Worm (Caenorhabditis elegans): ENCODE measurements around the gene pfd-4.

The pfd-4 gene

ce11 chrIV:11304970-11305369 lies 10.0 kb upstream of the pfd-4 start:
- TF ChIP-seq ceh-24 (tag; optimal IDR thresholded peaks at IDR 0.05), result no peak
- no peak for TF ChIP-seq sox-4 (tag; optimal IDR thresholded peaks at IDR 0.05)
- TF ChIP-seq pros-1 (tag; optimal IDR thresholded peaks at IDR 0.05), result no peak
- no peak for TF ChIP-seq ceh-34 (tag; optimal IDR thresholded peaks at IDR 0.05)
- no peak for TF ChIP-seq pag-3 (tag; optimal IDR thresholded peaks at IDR 0.05; ENCODE audit: borderline replicate concordance)
- no peak for TF ChIP-seq pat-9 (tag; optimal IDR thresholded peaks at IDR 0.05)
- no peak for TF ChIP-seq elt-4 (tag; optimal IDR thresholded peaks at IDR 0.05)
- no peak for TF ChIP-seq ttx-3 (tag; optimal IDR thresholded peaks at IDR 0.05)
- TF ChIP-seq fkh-6 (tag; optimal IDR thresholded peaks at IDR 0.05), result no peak
- TF ChIP-seq ceh-45 (GFP tag; IDR thresholded peaks at IDR 0.05), result no peak
- TF ChIP-seq ahr-1 (tag; optimal IDR thresholded peaks at IDR 0.05), result no peak
- no peak for TF ChIP-seq npax-4 (tag; optimal IDR thresholded peaks at IDR 0.05)
- TF ChIP-seq ceh-6 (GFP tag; optimal IDR thresholded peaks at IDR 0.05), result no peak
- TF ChIP-seq zip-5 (tag; optimal IDR thresholded peaks at IDR 0.05), result no peak
- TF ChIP-seq ceh-22 (tag; optimal IDR thresholded peaks at IDR 0.05), result no peak
- no peak for TF ChIP-seq che-1 (tag; optimal IDR thresholded peaks at IDR 0.05)
- no peak for TF ChIP-seq pax-1 (tag; optimal IDR thresholded peaks at IDR 0.05)

DNA sequence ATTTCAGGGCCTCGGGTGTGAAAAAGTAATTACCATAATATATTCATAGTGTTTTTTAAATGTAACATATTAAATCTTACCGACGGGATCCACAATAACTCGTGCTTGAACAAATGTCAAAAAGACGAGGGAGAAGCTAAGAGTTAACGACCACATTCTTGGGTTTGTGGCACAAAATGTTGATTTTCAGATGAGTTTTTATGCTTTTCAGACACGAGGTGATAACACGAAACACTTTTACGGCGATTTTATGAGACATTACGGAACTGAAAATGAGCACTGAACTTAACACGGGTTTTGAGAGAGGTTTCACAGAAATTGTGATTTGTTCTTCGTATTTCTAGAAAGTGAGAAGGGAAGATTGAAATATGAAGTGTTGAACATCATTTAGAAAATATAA lies 8.5 kb upstream of the pfd-4 start, which contains the start of gene B0035.13:
B0035.13 (minus strand) TSS at position 173 of the 400 bp plus-strand sequence.
- TF ChIP-seq ceh-18 (tag; optimal IDR thresholded peaks at IDR 0.05), result no peak
- TF ChIP-seq ztf-16 (tag; optimal IDR thresholded peaks at IDR 0.05), result no peak
- TF ChIP-seq mec-3 (tag; optimal IDR thresholded peaks at IDR 0.05; ENCODE audit: borderline replicate concordance), result no peak
- TF ChIP-seq eyg-1 (tag; optimal IDR thresholded peaks at IDR 0.05), result no peak
- TF ChIP-seq ceh-14 (tag; optimal IDR thresholded peaks at IDR 0.05), result no peak
- TF ChIP-seq ceh-6 (GFP tag; optimal IDR thresholded peaks at IDR 0.05), result no peak
- no peak for TF ChIP-seq unc-55 (GFP tag; optimal IDR thresholded peaks at IDR 0.05)
- TF ChIP-seq gmeb-2 (tag; optimal IDR thresholded peaks at IDR 0.05), result no peak
- no peak for TF ChIP-seq ceh-24 (tag; optimal IDR thresholded peaks at IDR 0.05)
- no peak for TF ChIP-seq ceh-45 (GFP tag; IDR thresholded peaks at IDR 0.05)
- no peak for TF ChIP-seq fax-1 (tag; optimal IDR thresholded peaks at IDR 0.05)
- no peak for TF ChIP-seq nfya-1 (tag; optimal IDR thresholded peaks at IDR 0.05)

DNA sequence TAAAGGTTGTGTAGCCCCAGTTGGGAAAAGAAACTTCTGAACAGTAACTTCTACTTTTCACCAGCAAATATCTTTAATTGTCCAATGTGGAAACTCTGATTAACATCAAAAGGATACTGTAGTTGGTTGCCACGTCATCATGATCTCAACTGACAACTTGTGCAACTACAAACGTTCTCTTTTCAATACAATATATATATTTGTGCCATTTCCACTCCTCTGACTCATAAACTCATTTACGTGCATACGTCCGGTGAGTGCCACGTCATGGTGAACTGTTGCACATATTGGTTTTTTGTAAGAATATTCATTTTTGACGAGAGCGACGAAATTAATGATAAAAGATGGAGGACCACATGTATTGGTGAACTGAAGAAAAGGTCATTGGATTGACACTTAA lies 7.2 kb upstream of the pfd-4 start:
- TF ChIP-seq tbx-7 (tag; optimal IDR thresholded peaks at IDR 0.05) (no peak), zip-5 (tag; optimal IDR thresholded peaks at IDR 0.05) (no peak), lim-6 (tag; optimal IDR thresholded peaks at IDR 0.05) (no peak), ceh-6 (GFP tag; optimal IDR thresholded peaks at IDR 0.05) (no peak), dve-1 (tag; optimal IDR thresholded peaks at IDR 0.05) (no peak), unc-3 (GFP tag; conservative IDR thresholded peaks at IDR 0.05) (no peak), unc-3 (tag; optimal IDR thresholded peaks at IDR 0.05) (no peak), hlh-6 (tag; optimal IDR thresholded peaks at IDR 0.05) (no peak)

- TF ChIP-seq tbx-2 (tag; optimal IDR thresholded peaks at IDR 0.05) (peak; percentile 78), ceh-19 (GFP tag; optimal IDR thresholded peaks at IDR 0.05) (peak; percentile 52), fax-1 (tag; optimal IDR thresholded peaks at IDR 0.05) (peak; percentile 54), ceh-30 (tag; optimal IDR thresholded peaks at IDR 0.05) (no peak), ttx-3 (tag; optimal IDR thresholded peaks at IDR 0.05) (peak; percentile 23), odd-2 (tag; optimal IDR thresholded peaks at IDR 0.05) (peak; percentile 13), unc-3 (GFP tag; conservative IDR thresholded peaks at IDR 0.05) (no peak), unc-3 (tag; optimal IDR thresholded peaks at IDR 0.05) (peak; percentile 65), dmd-4 (tag; optimal IDR thresholded peaks at IDR 0.05; ENCODE audit: borderline replicate concordance) (peak; percentile 45), ceh-6 (GFP tag; optimal IDR thresholded peaks at IDR 0.05) (peak; percentile 31), pha-2 (tag; optimal IDR thresholded peaks at IDR 0.05) (peak; percentile 2), ceh-48 (tag; optimal IDR thresholded peaks at IDR 0.05) (no peak), ceh-2 (tag; optimal IDR thresholded peaks at IDR 0.05) (peak; percentile 69), pat-9 (tag; optimal IDR thresholded peaks at IDR 0.05) (peak; percentile 3), npax-4 (tag; optimal IDR thresholded peaks at IDR 0.05) (no peak), T23F11.4 (GFP tag; optimal IDR thresholded peaks at IDR 0.05) (no peak), gmeb-2 (tag; optimal IDR thresholded peaks at IDR 0.05) (peak; percentile 19), hlh-6 (tag; optimal IDR thresholded peaks at IDR 0.05) (no peak), Y22D7AL.16 (tag; optimal IDR thresholded peaks at IDR 0.05) (no peak), lim-6 (tag; optimal IDR thresholded peaks at IDR 0.05) (peak; percentile 55), madf-2 (tag; optimal IDR thresholded peaks at IDR 0.05) (peak; percentile 36), eyg-1 (tag; optimal IDR thresholded peaks at IDR 0.05) (peak; percentile 32), lin-11 (tag; optimal IDR thresholded peaks at IDR 0.05) (peak; percentile 18), hlh-15 (tag; optimal IDR thresholded peaks at IDR 0.05) (peak; percentile 12), nfya-1 (tag; optimal IDR thresholded peaks at IDR 0.05) (peak; percentile 67), fkh-6 (tag; optimal IDR thresholded peaks at IDR 0.05) (peak; percentile 63), C38D4.7 (GFP tag; optimal IDR thresholded peaks at IDR 0.05) (peak; percentile 28)
Measured at ce11 chrIV:11310624-11311023, 4.4 kb upstream of the pfd-4 start, which contains the start of gene znf-207. Gene znf-207, plus strand, starts transcription at chrIV:11310972.

All from whole organism, late embryonic.